Worm (Caenorhabditis elegans): ENCODE data around the gene pisy-1.

ce11 chrII:12756180-12756579, 18.0 kb upstream of the pisy-1 start, which contains the start of the genes Y46G5A.7 and Y46G5A.8:
- TF ChIP-seq fax-1 (tag; optimal IDR thresholded peaks at IDR 0.05), result no peak
- TF ChIP-seq nhr-11 (tag; optimal IDR thresholded peaks at IDR 0.05), result no peak
- TF ChIP-seq ahr-1 (tag; optimal IDR thresholded peaks at IDR 0.05), result no peak
